Worm (Caenorhabditis elegans) whole organism, L2 larva: ENCODE measurements around the gene fbxa-74.

Experiments used
- C34F6.9 ChIP-seq: fragments of 150-350 bp; optimal IDR thresholded peaks from 2 replicates; lab custom pipeline; 2014; ENCODE audit warnings: missing biosample characterization, missing genetic modification characterization
- Y55F3AM.14 ChIP-seq: fragments of 200-800 bp; sonication (Bioruptor generic); optimal IDR thresholded peaks from 2 replicates; lab custom pipeline; 2018; ENCODE audit warnings: mild to moderate bottlenecking, missing genetic modification characterization, missing compliant biosample characterization
- ZK546.5 ChIP-seq: sonication (generic microtip); optimal IDR thresholded peaks from 2 replicates; lab custom pipeline; 2017; ENCODE audit warnings: missing biosample characterization, missing genetic modification characterization
- alr-1 ChIP-seq: fragments of 150-350 bp; optimal IDR thresholded peaks from 2 replicates; lab custom pipeline; 2014; ENCODE audit warnings: missing biosample characterization, missing genetic modification characterization
- aly-2 ChIP-seq: fragments of 150-350 bp; optimal IDR thresholded peaks from 2 replicates; lab custom pipeline; 2014; ENCODE audit warnings: missing biosample characterization, missing genetic modification characterization
- ama-1 ChIP-seq: fragments of 150-350 bp; optimal IDR thresholded peaks from 2 replicates; lab custom pipeline; 2018; ENCODE audit warnings: inconsistent platforms
- blmp-1 ChIP-seq: sonication (generic microtip); optimal IDR thresholded peaks from 2 replicates; lab custom pipeline; 2017; ENCODE audit warnings: missing genetic modification characterization, mild to moderate bottlenecking, missing compliant biosample characterization, antibody characterized with exemption, moderate library complexity; ENCODE audit not compliant: insufficient read depth
- ceh-16 ChIP-seq: fragments of 150-350 bp; optimal IDR thresholded peaks from 2 replicates; lab custom pipeline; 2014; ENCODE audit warnings: missing biosample characterization, missing genetic modification characterization
- ceh-82 ChIP-seq: fragments of 150-350 bp; optimal IDR thresholded peaks from 2 replicates; lab custom pipeline; 2014; ENCODE audit warnings: missing biosample characterization, missing genetic modification characterization
- crh-2 ChIP-seq: sonication (generic microtip); optimal IDR thresholded peaks from 2 replicates; lab custom pipeline; 2017; ENCODE audit warnings: missing biosample characterization, missing genetic modification characterization
- elt-1 ChIP-seq: fragments of 150-350 bp; optimal IDR thresholded peaks from 2 replicates; lab custom pipeline; 2014; ENCODE audit warnings: missing biosample characterization, missing genetic modification characterization
- fos-1 ChIP-seq: fragments of 150-350 bp; optimal IDR thresholded peaks from 2 replicates; lab custom pipeline; 2014; ENCODE audit warnings: missing biosample characterization, missing genetic modification characterization
- lin-11 ChIP-seq: fragments of 150-350 bp; sonication (generic microtip); optimal IDR thresholded peaks from 2 replicates; lab custom pipeline; 2014; ENCODE audit warnings: missing biosample characterization, missing genetic modification characterization, inconsistent platforms, mixed read lengths
- lin-13 ChIP-seq: fragments of 150-350 bp; optimal IDR thresholded peaks from 2 replicates; lab custom pipeline; 2014; ENCODE audit warnings: missing biosample characterization, missing genetic modification reagents, missing genetic modification characterization
- lin-39 ChIP-seq: fragments of 150-350 bp; optimal IDR thresholded peaks from 2 replicates; lab custom pipeline; 2014; ENCODE audit warnings: missing biosample characterization, missing genetic modification reagents, missing genetic modification characterization
- lsy-2 ChIP-seq, 2 experiments: fragments of 150-350 bp in 1 of 2; sonication (generic microtip) in 1 of 2; optimal IDR thresholded peaks; 2 replicates each; lab custom pipeline; 2014 to 2017; ENCODE audit warnings: missing biosample characterization in 2 of 2, missing genetic modification characterization in 2 of 2
- mab-5 ChIP-seq: fragments of 150-350 bp; optimal IDR thresholded peaks from 2 replicates; lab custom pipeline; 2014; ENCODE audit warnings: missing biosample characterization, missing genetic modification characterization
- mbf-1 ChIP-seq: sonication (generic microtip); optimal IDR thresholded peaks from 2 replicates; lab custom pipeline; 2017; ENCODE audit warnings: missing biosample characterization, missing genetic modification characterization
- mdl-1 ChIP-seq, 2 experiments: fragments of 150-350 bp in 1 of 2; sonication (generic microtip) in 1 of 2; optimal IDR thresholded peaks; 2 replicates each; lab custom pipeline; 2017; ENCODE audit warnings: missing biosample characterization in 2 of 2, missing genetic modification characterization in 2 of 2
- nhr-10 ChIP-seq: sonication (generic microtip); optimal IDR thresholded peaks from 2 replicates; lab custom pipeline; 2017; ENCODE audit warnings: missing biosample characterization, missing genetic modification characterization
- nhr-11 ChIP-seq: fragments of 150-350 bp; optimal IDR thresholded peaks from 2 replicates; lab custom pipeline; 2014; ENCODE audit warnings: missing biosample characterization, missing genetic modification characterization
- nhr-12 ChIP-seq: fragments of 150-350 bp; optimal IDR thresholded peaks from 2 replicates; lab custom pipeline; 2014; ENCODE audit warnings: missing biosample characterization, missing genetic modification characterization
- nhr-129 ChIP-seq: fragments of 150-350 bp; optimal IDR thresholded peaks from 2 replicates; lab custom pipeline; 2014; ENCODE audit warnings: missing biosample characterization, missing genetic modification characterization
- nhr-21 ChIP-seq: fragments of 150-350 bp; optimal IDR thresholded peaks from 2 replicates; lab custom pipeline; 2014; ENCODE audit warnings: missing biosample characterization, missing genetic modification characterization
- nhr-23 ChIP-seq: fragments of 150-350 bp; optimal IDR thresholded peaks from 2 replicates; lab custom pipeline; 2014; ENCODE audit warnings: missing biosample characterization, missing genetic modification reagents, missing genetic modification characterization
- nhr-237 ChIP-seq: fragments of 150-350 bp; optimal IDR thresholded peaks from 2 replicates; lab custom pipeline; 2014; ENCODE audit warnings: missing biosample characterization, missing genetic modification characterization
- nhr-77 ChIP-seq: fragments of 150-350 bp; optimal IDR thresholded peaks from 2 replicates; lab custom pipeline; 2014; ENCODE audit warnings: missing biosample characterization, missing genetic modification characterization
- peb-1 ChIP-seq: fragments of 150-350 bp; optimal IDR thresholded peaks from 2 replicates; lab custom pipeline; 2014; ENCODE audit warnings: missing biosample characterization, missing genetic modification characterization
- sem-4 ChIP-seq: fragments of 150-350 bp; optimal IDR thresholded peaks from 2 replicates; lab custom pipeline; 2014; ENCODE audit warnings: missing biosample characterization, missing genetic modification reagents, missing genetic modification characterization
- sma-3 ChIP-seq: sonication (generic microtip); optimal IDR thresholded peaks from 2 replicates; lab custom pipeline; 2016; ENCODE audit warnings: missing genetic modification reagents, missing genetic modification characterization, missing compliant biosample characterization
- sma-9 ChIP-seq, 2 experiments: fragments of 150-350 bp in 1 of 2; sonication (generic microtip) in 1 of 2; optimal IDR thresholded peaks; 2 replicates each; lab custom pipeline; 2014 to 2016; ENCODE audit warnings: missing genetic modification characterization in 2 of 2, mild to moderate bottlenecking in 1 of 2, missing biosample characterization in 1 of 2, missing compliant biosample characterization in 1 of 2, missing genetic modification reagents in 1 of 2, moderate library complexity in 1 of 2
- snpc-4 ChIP-seq: fragments of 150-350 bp; optimal IDR thresholded peaks from 2 replicates; lab custom pipeline; 2014; ENCODE audit warnings: missing biosample characterization, missing genetic modification characterization
- unc-55 ChIP-seq: fragments of 150-350 bp; sonication (generic microtip); optimal IDR thresholded peaks from 3 replicates; lab custom pipeline; 2014; ENCODE audit warnings: missing biosample characterization, missing genetic modification reagents, missing genetic modification characterization
- unc-62 ChIP-seq: fragments of 150-350 bp; optimal IDR thresholded peaks from 2 replicates; lab custom pipeline; 2014; ENCODE audit warnings: missing biosample characterization, missing genetic modification reagents, missing genetic modification characterization
- zag-1 ChIP-seq: fragments of 150-350 bp; optimal IDR thresholded peaks from 2 replicates; lab custom pipeline; 2014; ENCODE audit warnings: missing biosample characterization, missing genetic modification characterization
- ztf-1 ChIP-seq: fragments of 200-800 bp; sonication (Bioruptor generic); conservative IDR thresholded peaks from 2 replicates; pipeline ENCODE4 v1.3.6; 2022; ENCODE audit warnings: missing genetic modification characterization, missing compliant biosample characterization
- ztf-11 ChIP-seq: sonication (generic microtip); optimal IDR thresholded peaks from 2 replicates; lab custom pipeline; 2017; ENCODE audit warnings: missing biosample characterization, missing genetic modification characterization
- ztf-4 ChIP-seq: fragments of 150-350 bp; optimal IDR thresholded peaks from 2 replicates; lab custom pipeline; 2014; ENCODE audit warnings: missing biosample characterization, missing genetic modification characterization

The fbxa-74 gene

ce11 chrIII:1698842-1699241, at the start of gene fbxa-74:
Gene fbxa-74 (minus strand): TSS chrIII:1698986.
- TF ChIP-seq ztf-1 (GFP tag; lab: Robert Waterston, UW), result no peak
- TF ChIP-seq nhr-23 (tag; lab: Kevin White, UChicago), result no peak
- peak; percentile 67 for TF ChIP-seq fos-1 (tag; lab: Kevin White, UChicago)

- peak; percentile 6 for TF ChIP-seq zag-1 (tag; lab: Kevin White, UChicago)
- TF ChIP-seq ceh-16, result no peak
Observed at ce11 chrIII:1745450-1746127, 46.8 kb upstream of the fbxa-74 start.

- TF ChIP-seq snpc-4 (tag; lab: Kevin White, UChicago) (no peak), sma-9 (GFP tag; optimal IDR thresholded peaks at IDR 0.05; lab: Kevin White, UChicago) (peak; percentile 11), sma-9 (tag; optimal IDR thresholded peaks at IDR 0.05; lab: Kevin White, UChicago) (no peak), crh-2 (tag; lab: Kevin White, UChicago) (no peak), fos-1 (tag; lab: Kevin White, UChicago) (no peak)
- TF ChIP-seq, all 48 proteins: peak for 1
Observed at ce11 chrIII:1744486-1744885, 45.7 kb upstream of the fbxa-74 start.

- no peak for TF ChIP-seq mdl-1 (tag; optimal IDR thresholded peaks at IDR 0.05; lab: Kevin White, UChicago)
- TF ChIP-seq sma-9 (GFP tag; optimal IDR thresholded peaks at IDR 0.05; lab: Kevin White, UChicago), result peak; percentile 41
- TF ChIP-seq sma-9 (tag; optimal IDR thresholded peaks at IDR 0.05; lab: Kevin White, UChicago), result no peak
- TF ChIP-seq ztf-11 (tag; lab: Kevin White, UChicago), result no peak
- peak in 1 of 2 experiments; percentile 3 for TF ChIP-seq lsy-2 (tag; optimal IDR thresholded peaks at IDR 0.05; lab: Kevin White, UChicago)
- TF ChIP-seq nhr-10 (tag; lab: Kevin White, UChicago), result no peak
- TF ChIP-seq nhr-11 (tag; lab: Kevin White, UChicago), result no peak
- TF ChIP-seq C34F6.9 (tag; lab: Kevin White, UChicago), result peak; percentile 9
Observed at ce11 chrIII:1743488-1744020, 44.8 kb upstream of the fbxa-74 start.

ce11 chrIII:1743081-1743480, 44.3 kb upstream of the fbxa-74 start:
- no peak for TF ChIP-seq ceh-82 (tag; lab: Kevin White, UChicago)
- peak; percentile 20 for TF ChIP-seq unc-55 (GFP tag; lab: Kevin White, UChicago)

- TF ChIP-seq sem-4 (no peak), peb-1 (tag; lab: Kevin White, UChicago) (no peak), lsy-2 (tag; optimal IDR thresholded peaks at IDR 0.05; lab: Kevin White, UChicago) (no peak), ama-1 (lab: Kevin White, UChicago) (no peak), aly-2 (tag; lab: Kevin White, UChicago) (no peak), nhr-21 (tag; lab: Kevin White, UChicago) (no peak), ceh-16 (no peak), elt-1 (tag; lab: Kevin White, UChicago) (no peak), nhr-12 (tag; lab: Kevin White, UChicago) (no peak), ceh-82 (tag; lab: Kevin White, UChicago) (no peak), unc-62 (GFP tag; lab: Kevin White, UChicago) (no peak)
Observed at ce11 chrIII:1733412-1733811, 34.6 kb upstream of the fbxa-74 start.

ce11 chrIII:1733001-1733400, 34.2 kb upstream of the fbxa-74 start, which contains the start of gene ser-4:
Gene ser-4 (minus strand): TSS chrIII:1733101.
- TF ChIP-seq blmp-1 (tag; lab: Kevin White, UChicago) (no peak), alr-1 (tag; lab: Kevin White, UChicago) (no peak), zag-1 (tag; lab: Kevin White, UChicago) (no peak), nhr-237 (no peak), ceh-16 (no peak), lin-39 (tag; lab: Kevin White, UChicago) (no peak), ama-1 (lab: Kevin White, UChicago) (no peak), snpc-4 (tag; lab: Kevin White, UChicago) (no peak), lin-13 (GFP tag; lab: Kevin White, UChicago) (no peak), nhr-77 (no peak), lin-11 (tag; lab: Kevin White, UChicago) (no peak), mab-5 (tag; lab: Kevin White, UChicago) (no peak), mbf-1 (tag; lab: Kevin White, UChicago) (no peak), ztf-11 (tag; lab: Kevin White, UChicago) (no peak), nhr-129 (tag; lab: Kevin White, UChicago) (no peak), sma-3 (GFP tag; lab: Kevin White, UChicago) (no peak), ZK546.5 (tag; lab: Kevin White, UChicago) (no peak), elt-1 (tag; lab: Kevin White, UChicago) (no peak), ztf-4 (tag; lab: Kevin White, UChicago) (no peak), Y55F3AM.14 (no peak)
